Fruit fly (Drosophila melanogaster) S2 (cell line): ENCODE results near the gene CG9147.

Experiments
- CG8478 ChIP-seq: fragments of >200 bp; optimal IDR thresholded peaks from 2 replicates; lab custom pipeline; 2018
- CTCF ChIP-seq, 2 experiments: fragments of >200 bp; optimal IDR thresholded peaks; 2 replicates each; lab custom pipeline; 2018

DNA sequence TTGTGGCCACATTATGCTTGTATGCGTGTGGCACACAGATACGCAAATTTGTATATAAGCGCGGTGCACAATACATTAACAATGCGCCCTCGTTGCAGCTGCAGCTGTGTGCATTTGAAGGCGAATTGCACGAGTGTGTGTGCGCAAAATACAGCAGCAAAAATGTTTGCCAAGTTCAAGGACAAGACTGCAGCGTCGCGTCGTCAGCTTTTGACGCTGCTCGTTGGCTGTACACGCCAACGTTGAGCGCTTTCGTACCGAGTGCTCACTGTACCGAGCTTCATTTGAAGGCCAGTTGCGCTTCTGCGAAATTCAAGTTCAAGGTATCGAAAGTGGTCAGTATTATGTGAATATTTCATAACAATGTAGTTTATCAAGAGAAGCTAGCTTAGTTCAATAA is 21.0 kb downstream of the CG9147 start:
- TF ChIP-seq CG8478 (lab: Kevin White, UChicago) (no peak), CTCF (optimal IDR thresholded peaks at IDR 0.05; lab: Kevin White, UChicago) (no peak)
